Worm (Caenorhabditis elegans) whole organism, L2 larva: ENCODE results near the gene T02B11.4.

Experiments used
- C34F6.9 ChIP-seq: fragments of 150-350 bp; optimal IDR thresholded peaks from 2 replicates; lab custom pipeline; 2014; ENCODE audit warnings: missing biosample characterization, missing genetic modification characterization
- R02D3.7 ChIP-seq: fragments of 150-350 bp; optimal IDR thresholded peaks from 2 replicates; lab custom pipeline; 2014; ENCODE audit warnings: missing biosample characterization, missing genetic modification characterization
- Y55F3AM.14 ChIP-seq: fragments of 200-800 bp; sonication (Bioruptor generic); optimal IDR thresholded peaks from 2 replicates; lab custom pipeline; 2018; ENCODE audit warnings: mild to moderate bottlenecking, missing genetic modification characterization, missing compliant biosample characterization
- ZK546.5 ChIP-seq: sonication (generic microtip); optimal IDR thresholded peaks from 2 replicates; lab custom pipeline; 2017; ENCODE audit warnings: missing biosample characterization, missing genetic modification characterization
- alr-1 ChIP-seq: fragments of 150-350 bp; optimal IDR thresholded peaks from 2 replicates; lab custom pipeline; 2014; ENCODE audit warnings: missing biosample characterization, missing genetic modification characterization
- ama-1 ChIP-seq: fragments of 150-350 bp; optimal IDR thresholded peaks from 2 replicates; lab custom pipeline; 2018; ENCODE audit warnings: inconsistent platforms
- ceh-16 ChIP-seq: fragments of 150-350 bp; optimal IDR thresholded peaks from 2 replicates; lab custom pipeline; 2014; ENCODE audit warnings: missing biosample characterization, missing genetic modification characterization
- ceh-82 ChIP-seq: fragments of 150-350 bp; optimal IDR thresholded peaks from 2 replicates; lab custom pipeline; 2014; ENCODE audit warnings: missing biosample characterization, missing genetic modification characterization
- crh-2 ChIP-seq: sonication (generic microtip); optimal IDR thresholded peaks from 2 replicates; lab custom pipeline; 2017; ENCODE audit warnings: missing biosample characterization, missing genetic modification characterization
- egl-27 ChIP-seq: sonication (generic microtip); optimal IDR thresholded peaks from 3 replicates; lab custom pipeline; 2017; ENCODE audit warnings: missing biosample characterization, missing genetic modification reagents, missing genetic modification characterization
- elt-1 ChIP-seq: fragments of 150-350 bp; optimal IDR thresholded peaks from 2 replicates; lab custom pipeline; 2014; ENCODE audit warnings: missing biosample characterization, missing genetic modification characterization
- elt-3 ChIP-seq: sonication (generic microtip); optimal IDR thresholded peaks from 2 replicates; lab custom pipeline; 2017; ENCODE audit warnings: missing biosample characterization, missing genetic modification characterization
- fos-1 ChIP-seq: fragments of 150-350 bp; optimal IDR thresholded peaks from 2 replicates; lab custom pipeline; 2014; ENCODE audit warnings: missing biosample characterization, missing genetic modification characterization
- gmeb-1 ChIP-seq: fragments of 150-350 bp; optimal IDR thresholded peaks from 2 replicates; lab custom pipeline; 2014; ENCODE audit warnings: missing biosample characterization, missing genetic modification characterization
- lin-11 ChIP-seq: fragments of 150-350 bp; sonication (generic microtip); optimal IDR thresholded peaks from 2 replicates; lab custom pipeline; 2014; ENCODE audit warnings: missing biosample characterization, missing genetic modification characterization, inconsistent platforms, mixed read lengths
- lin-39 ChIP-seq: fragments of 150-350 bp; optimal IDR thresholded peaks from 2 replicates; lab custom pipeline; 2014; ENCODE audit warnings: missing biosample characterization, missing genetic modification reagents, missing genetic modification characterization
- lsy-2 ChIP-seq, 2 experiments: fragments of 150-350 bp in 1 of 2; sonication (generic microtip) in 1 of 2; optimal IDR thresholded peaks; 2 replicates each; lab custom pipeline; 2014 to 2017; ENCODE audit warnings: missing biosample characterization in 2 of 2, missing genetic modification characterization in 2 of 2
- mab-5 ChIP-seq: fragments of 150-350 bp; optimal IDR thresholded peaks from 2 replicates; lab custom pipeline; 2014; ENCODE audit warnings: missing biosample characterization, missing genetic modification characterization
- mbf-1 ChIP-seq: sonication (generic microtip); optimal IDR thresholded peaks from 2 replicates; lab custom pipeline; 2017; ENCODE audit warnings: missing biosample characterization, missing genetic modification characterization
- mdl-1 ChIP-seq, 2 experiments: fragments of 150-350 bp in 1 of 2; sonication (generic microtip) in 1 of 2; optimal IDR thresholded peaks; 2 replicates each; lab custom pipeline; 2017; ENCODE audit warnings: missing biosample characterization in 2 of 2, missing genetic modification characterization in 2 of 2
- nhr-11 ChIP-seq: fragments of 150-350 bp; optimal IDR thresholded peaks from 2 replicates; lab custom pipeline; 2014; ENCODE audit warnings: missing biosample characterization, missing genetic modification characterization
- nhr-12 ChIP-seq: fragments of 150-350 bp; optimal IDR thresholded peaks from 2 replicates; lab custom pipeline; 2014; ENCODE audit warnings: missing biosample characterization, missing genetic modification characterization
- nhr-129 ChIP-seq: fragments of 150-350 bp; optimal IDR thresholded peaks from 2 replicates; lab custom pipeline; 2014; ENCODE audit warnings: missing biosample characterization, missing genetic modification characterization
- nhr-21 ChIP-seq: fragments of 150-350 bp; optimal IDR thresholded peaks from 2 replicates; lab custom pipeline; 2014; ENCODE audit warnings: missing biosample characterization, missing genetic modification characterization
- nhr-23 ChIP-seq: fragments of 150-350 bp; optimal IDR thresholded peaks from 2 replicates; lab custom pipeline; 2014; ENCODE audit warnings: missing biosample characterization, missing genetic modification reagents, missing genetic modification characterization
- nhr-237 ChIP-seq: fragments of 150-350 bp; optimal IDR thresholded peaks from 2 replicates; lab custom pipeline; 2014; ENCODE audit warnings: missing biosample characterization, missing genetic modification characterization
- nhr-25 ChIP-seq: fragments of 150-350 bp; sonication (generic microtip); optimal IDR thresholded peaks from 3 replicates; lab custom pipeline; 2014; ENCODE audit warnings: missing biosample characterization, missing genetic modification characterization
- nhr-6 ChIP-seq: fragments of 150-350 bp; optimal IDR thresholded peaks from 2 replicates; lab custom pipeline; 2014; ENCODE audit warnings: missing biosample characterization, missing genetic modification characterization
- nhr-77 ChIP-seq: fragments of 150-350 bp; optimal IDR thresholded peaks from 2 replicates; lab custom pipeline; 2014; ENCODE audit warnings: missing biosample characterization, missing genetic modification characterization
- peb-1 ChIP-seq: fragments of 150-350 bp; optimal IDR thresholded peaks from 2 replicates; lab custom pipeline; 2014; ENCODE audit warnings: missing biosample characterization, missing genetic modification characterization
- sem-4 ChIP-seq: fragments of 150-350 bp; optimal IDR thresholded peaks from 2 replicates; lab custom pipeline; 2014; ENCODE audit warnings: missing biosample characterization, missing genetic modification reagents, missing genetic modification characterization
- skn-1 ChIP-seq: sonication (generic microtip); optimal IDR thresholded peaks from 2 replicates; lab custom pipeline; 2017; ENCODE audit warnings: missing biosample characterization, missing genetic modification characterization
- sma-3 ChIP-seq: sonication (generic microtip); optimal IDR thresholded peaks from 2 replicates; lab custom pipeline; 2016; ENCODE audit warnings: missing genetic modification reagents, missing genetic modification characterization, missing compliant biosample characterization
- sma-9 ChIP-seq, 2 experiments: fragments of 150-350 bp in 1 of 2; sonication (generic microtip) in 1 of 2; optimal IDR thresholded peaks; 2 replicates each; lab custom pipeline; 2014 to 2016; ENCODE audit warnings: missing genetic modification characterization in 2 of 2, mild to moderate bottlenecking in 1 of 2, missing biosample characterization in 1 of 2, missing compliant biosample characterization in 1 of 2, missing genetic modification reagents in 1 of 2, moderate library complexity in 1 of 2
- snpc-4 ChIP-seq: fragments of 150-350 bp; optimal IDR thresholded peaks from 2 replicates; lab custom pipeline; 2014; ENCODE audit warnings: missing biosample characterization, missing genetic modification characterization
- unc-55 ChIP-seq: fragments of 150-350 bp; sonication (generic microtip); optimal IDR thresholded peaks from 3 replicates; lab custom pipeline; 2014; ENCODE audit warnings: missing biosample characterization, missing genetic modification reagents, missing genetic modification characterization
- unc-62 ChIP-seq: fragments of 150-350 bp; optimal IDR thresholded peaks from 2 replicates; lab custom pipeline; 2014; ENCODE audit warnings: missing biosample characterization, missing genetic modification reagents, missing genetic modification characterization
- zag-1 ChIP-seq: fragments of 150-350 bp; optimal IDR thresholded peaks from 2 replicates; lab custom pipeline; 2014; ENCODE audit warnings: missing biosample characterization, missing genetic modification characterization
- ztf-1 ChIP-seq: fragments of 200-800 bp; sonication (Bioruptor generic); conservative IDR thresholded peaks from 2 replicates; pipeline ENCODE4 v1.3.6; 2022; ENCODE audit warnings: missing genetic modification characterization, missing compliant biosample characterization
- ztf-11 ChIP-seq: sonication (generic microtip); optimal IDR thresholded peaks from 2 replicates; lab custom pipeline; 2017; ENCODE audit warnings: missing biosample characterization, missing genetic modification characterization

T02B11.4 gene

DNA sequence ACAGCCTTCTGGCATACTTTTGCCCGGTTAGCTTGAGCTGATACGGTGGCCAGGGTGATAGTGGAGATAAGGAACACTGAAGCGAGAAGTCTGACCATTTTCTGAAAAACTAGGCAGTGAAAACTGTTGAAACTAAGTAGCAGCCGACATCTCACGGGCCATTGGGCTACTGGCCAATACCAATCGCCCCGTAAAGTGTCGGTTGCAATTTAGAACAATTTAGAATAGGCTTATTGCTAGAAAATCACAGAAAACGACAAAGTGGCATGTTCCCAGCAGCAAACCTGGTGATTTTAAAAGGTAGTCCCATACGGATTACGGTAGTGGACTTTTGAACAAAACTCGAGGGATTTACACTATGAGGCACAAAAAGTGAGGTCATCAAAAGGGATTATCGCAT, at the start of gene T02B11.4:
Gene T02B11.4, minus strand, starts transcription at position 101 of the 400 bp plus-strand sequence.
- no peak for TF ChIP-seq mdl-1 (tag; optimal IDR thresholded peaks at IDR 0.05; lab: Kevin White, UChicago)
- TF ChIP-seq, all 48 proteins: peak for 0

DNA sequence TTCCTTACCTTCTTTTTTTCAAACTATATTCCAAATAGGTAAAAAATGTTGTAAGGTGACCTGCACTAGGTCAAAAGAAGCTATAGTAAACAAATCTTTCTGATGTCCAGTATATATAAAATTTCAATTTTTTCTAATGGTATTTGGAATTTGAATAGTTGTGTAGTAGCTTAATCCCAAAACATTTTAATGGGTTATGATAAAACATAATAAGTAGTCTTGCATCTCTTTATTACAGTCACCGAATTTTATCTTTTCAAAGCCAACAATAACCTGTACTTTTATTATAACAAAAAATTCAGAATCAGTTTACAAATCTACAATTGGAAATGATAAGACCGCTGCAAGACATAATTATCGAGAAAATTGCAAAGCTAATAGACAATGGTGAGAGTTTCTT, 46.6 kb upstream of the T02B11.4 start, which contains the start of gene H24K24.2:
Gene H24K24.2, plus strand, starts transcription at position 301 of the 400 bp plus-strand sequence.
- no peak for TF ChIP-seq mab-5 (tag; lab: Kevin White, UChicago)
- no peak for TF ChIP-seq elt-3 (tag; lab: Kevin White, UChicago)
- TF ChIP-seq nhr-23 = no peak
- no peak for TF ChIP-seq nhr-21 (tag; lab: Kevin White, UChicago)
- TF ChIP-seq nhr-129 (tag; lab: Kevin White, UChicago) = no peak
- no peak for TF ChIP-seq ZK546.5 (tag; lab: Kevin White, UChicago)
- TF ChIP-seq egl-27 (tag; lab: Kevin White, UChicago) = no peak
- TF ChIP-seq unc-55 (GFP tag; lab: Kevin White, UChicago) = no peak
- no peak for TF ChIP-seq zag-1
- TF ChIP-seq elt-1 = no peak
- TF ChIP-seq Y55F3AM.14 (GFP tag; lab: Kevin White, UChicago) = no peak
- TF ChIP-seq ama-1 (lab: Kevin White, UChicago) = no peak
- TF ChIP-seq nhr-25 (tag; lab: Kevin White, UChicago) = no peak
- no peak for TF ChIP-seq unc-62 (GFP tag; lab: Kevin White, UChicago)
- no peak for TF ChIP-seq sma-3 (GFP tag; lab: Kevin White, UChicago)
- no peak for TF ChIP-seq ztf-1
- TF ChIP-seq sma-9 (GFP tag; optimal IDR thresholded peaks at IDR 0.05; lab: Kevin White, UChicago) = no peak
- no peak for TF ChIP-seq sma-9 (tag; optimal IDR thresholded peaks at IDR 0.05; lab: Kevin White, UChicago)
- TF ChIP-seq nhr-6 (tag; lab: Kevin White, UChicago) = no peak
- TF ChIP-seq peb-1 (tag; lab: Kevin White, UChicago) = no peak
- TF ChIP-seq ceh-16 (tag; lab: Kevin White, UChicago) = no peak

DNA sequence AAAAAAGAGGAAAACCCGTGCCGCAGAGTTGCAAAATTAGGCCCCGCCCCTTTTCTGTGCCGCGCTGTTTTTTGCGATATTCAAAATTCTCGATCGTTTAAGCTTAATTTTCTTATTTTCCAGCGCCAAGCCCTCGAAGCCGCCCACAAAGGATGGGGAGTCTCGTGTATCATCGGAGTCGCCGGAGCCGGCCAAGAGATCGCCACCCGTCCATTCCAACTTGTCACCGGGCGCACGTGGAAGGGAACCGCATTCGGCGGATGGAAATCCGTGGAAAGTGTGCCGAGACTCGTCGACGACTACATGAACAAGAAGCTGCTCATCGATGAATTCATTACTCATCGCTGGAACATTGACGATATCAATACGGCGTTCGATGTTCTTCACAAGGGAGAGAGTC, 44.8 kb upstream of the T02B11.4 start:
- TF ChIP-seq ZK546.5 (tag; lab: Kevin White, UChicago) (no peak), lin-11 (no peak), nhr-77 (tag; lab: Kevin White, UChicago) (no peak), lsy-2 (tag; optimal IDR thresholded peaks at IDR 0.05; lab: Kevin White, UChicago) (no peak), nhr-25 (tag; lab: Kevin White, UChicago) (no peak), alr-1 (tag; lab: Kevin White, UChicago) (no peak), nhr-6 (tag; lab: Kevin White, UChicago) (no peak), nhr-129 (tag; lab: Kevin White, UChicago) (no peak), mab-5 (tag; lab: Kevin White, UChicago) (no peak), elt-3 (tag; lab: Kevin White, UChicago) (no peak), nhr-11 (no peak), elt-1 (no peak), crh-2 (tag; lab: Kevin White, UChicago) (no peak), C34F6.9 (tag; lab: Kevin White, UChicago) (no peak), egl-27 (tag; lab: Kevin White, UChicago) (no peak), mbf-1 (tag; lab: Kevin White, UChicago) (no peak), Y55F3AM.14 (GFP tag; lab: Kevin White, UChicago) (no peak), ceh-16 (tag; lab: Kevin White, UChicago) (no peak), skn-1 (tag; lab: Kevin White, UChicago) (no peak)

DNA sequence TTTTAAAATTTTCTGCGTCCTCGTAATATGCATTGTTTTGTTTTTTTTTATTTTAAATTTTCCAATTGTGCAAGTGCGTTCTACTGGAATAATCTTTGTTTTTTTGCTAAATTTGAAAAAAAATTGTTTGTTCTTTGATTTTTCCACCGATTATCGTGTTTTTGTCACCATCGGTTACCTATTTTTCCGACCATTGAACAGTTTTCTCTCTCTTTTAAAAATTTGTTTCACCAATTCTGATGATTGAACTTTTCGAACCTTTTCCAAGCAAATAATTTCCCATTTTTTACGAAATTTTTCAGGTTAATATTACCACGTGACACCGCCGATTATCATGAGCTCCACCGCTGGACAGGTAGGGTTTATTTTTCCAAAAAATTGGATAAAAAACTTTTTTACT, 40.5 kb upstream of the T02B11.4 start, which contains the start of gene adh-5:
Gene adh-5, plus strand, starts transcription at position 301 of the 400 bp plus-strand sequence.
- TF ChIP-seq fos-1 = no peak
- no peak for TF ChIP-seq nhr-25 (tag; lab: Kevin White, UChicago)
- no peak for TF ChIP-seq nhr-237 (tag; lab: Kevin White, UChicago)
- no peak for TF ChIP-seq sem-4
- TF ChIP-seq unc-55 (GFP tag; lab: Kevin White, UChicago) = no peak
- TF ChIP-seq, all 48 proteins: peak for 0

DNA sequence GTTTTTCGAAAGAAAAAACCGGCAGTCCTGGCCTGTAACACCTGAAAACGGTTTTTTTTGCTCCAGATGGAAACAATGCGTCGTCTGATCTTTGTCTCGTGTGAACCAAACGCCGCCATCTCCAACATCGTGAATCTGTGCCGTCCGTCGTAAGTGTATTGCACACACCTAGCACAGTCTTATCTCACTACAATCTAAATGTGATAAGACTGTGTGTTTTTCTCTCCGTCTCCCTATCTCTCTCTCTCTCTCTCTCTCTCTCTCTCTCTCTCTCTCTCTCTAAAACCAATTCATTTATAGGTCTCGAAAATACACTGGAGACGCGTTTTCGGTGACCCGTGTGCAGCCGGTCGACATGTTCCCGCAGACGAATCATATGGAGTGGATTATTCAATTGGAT, 39.7 kb upstream of the T02B11.4 start:
- peak; percentile 46 for TF ChIP-seq crh-2 (tag; lab: Kevin White, UChicago)
- TF ChIP-seq fos-1 = peak; percentile 65
- no peak for TF ChIP-seq elt-1
- peak; percentile 2 for TF ChIP-seq gmeb-1 (tag; lab: Kevin White, UChicago)
- TF ChIP-seq nhr-6 (tag; lab: Kevin White, UChicago) = no peak
- no peak for TF ChIP-seq nhr-129 (tag; lab: Kevin White, UChicago)
- TF ChIP-seq C34F6.9 (tag; lab: Kevin White, UChicago) = no peak
- no peak for TF ChIP-seq R02D3.7
- TF ChIP-seq snpc-4 (tag; lab: Kevin White, UChicago) = no peak
- TF ChIP-seq ZK546.5 (tag; lab: Kevin White, UChicago) = no peak
- no peak for TF ChIP-seq nhr-12 (tag; lab: Kevin White, UChicago)
- TF ChIP-seq ceh-82 (tag; lab: Kevin White, UChicago) = no peak
- TF ChIP-seq lin-11 = no peak
- TF ChIP-seq ztf-11 (tag; lab: Kevin White, UChicago) = no peak
- TF ChIP-seq nhr-11 = no peak
- no peak for TF ChIP-seq nhr-237 (tag; lab: Kevin White, UChicago)
- no peak for TF ChIP-seq lin-39 (tag; lab: Kevin White, UChicago)
